Worm (Caenorhabditis elegans): Measurements from ENCODE around the gene T01G1.4.
A peak's percentile ranks its signal among the peaks of the same experiment; 100 is the strongest.

The T01G1.4 gene

ce11 chrIV:11313880-11314279 is 47.4 kb downstream of the T01G1.4 start, which contains the start of gene dnj-2:
Gene dnj-2 (minus strand): TSS chrIV:11313980.
- TF ChIP-seq ceh-82 (tag; optimal IDR thresholded peaks at IDR 0.05): no peak
- no peak for TF ChIP-seq sea-2 (GFP tag; optimal IDR thresholded peaks at IDR 0.05)

DNA sequence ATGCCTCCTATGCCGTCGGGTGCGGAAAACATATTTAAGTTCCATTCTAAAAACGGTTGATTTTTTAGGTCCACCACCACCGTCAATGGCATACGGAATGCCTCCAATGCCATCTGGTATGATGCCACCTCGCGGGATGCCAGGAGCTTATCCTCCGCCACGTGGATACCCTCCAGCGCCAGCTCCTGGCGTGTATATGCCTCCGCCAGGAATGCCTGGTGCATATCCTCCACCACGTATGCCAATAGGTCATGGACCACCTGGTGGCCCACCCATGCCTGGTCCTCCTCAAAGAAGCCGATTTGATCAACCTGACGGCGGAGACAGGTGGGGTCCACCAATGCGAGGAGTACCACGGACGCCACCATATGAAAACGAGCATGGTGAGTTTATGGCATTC is 49.8 kb downstream of the T01G1.4 start:
- no peak for TF ChIP-seq nhr-43 (tag; optimal IDR thresholded peaks at IDR 0.05; ENCODE audit: poor library complexity, severe bottlenecking)
- no peak for TF ChIP-seq nhr-23 (tag; optimal IDR thresholded peaks at IDR 0.05)
- no peak for TF ChIP-seq fos-1 (tag; optimal IDR thresholded peaks at IDR 0.05)
- no peak for TF ChIP-seq sea-2 (GFP tag; optimal IDR thresholded peaks at IDR 0.05)
- TF ChIP-seq nhr-76 (tag; optimal IDR thresholded peaks at IDR 0.05): no peak
- TF ChIP-seq nfya-1 (tag; optimal IDR thresholded peaks at IDR 0.05; ENCODE audit: insufficient read depth): no peak
- no peak for TF ChIP-seq daf-12 (tag; optimal IDR thresholded peaks at IDR 0.05)
- no peak for TF ChIP-seq ztf-4 (tag; optimal IDR thresholded peaks at IDR 0.05)
- TF ChIP-seq mdl-1 (tag; optimal IDR thresholded peaks at IDR 0.05): no peak
- TF ChIP-seq egl-27 (tag; optimal IDR thresholded peaks at IDR 0.05): no peak
- TF ChIP-seq nhr-77 (tag; optimal IDR thresholded peaks at IDR 0.05): no peak
- no peak for TF ChIP-seq ceh-16 (tag; optimal IDR thresholded peaks at IDR 0.05)
- TF ChIP-seq skn-1 (tag; optimal IDR thresholded peaks at IDR 0.05): no peak
- no peak for TF ChIP-seq nhr-25 (tag; optimal IDR thresholded peaks at IDR 0.05)
- no peak for TF ChIP-seq pha-4 (tag; optimal IDR thresholded peaks at IDR 0.05)
- no peak for TF ChIP-seq lsy-12 (tag; optimal IDR thresholded peaks at IDR 0.05)
- no peak for TF ChIP-seq lin-15B (tag; optimal IDR thresholded peaks at IDR 0.05)

- no peak for TF ChIP-seq skn-1 (tag; optimal IDR thresholded peaks at IDR 0.05)
- peak; percentile 56 for TF ChIP-seq pha-4 (tag; optimal IDR thresholded peaks at IDR 0.05)
- TF ChIP-seq lin-15B (tag; optimal IDR thresholded peaks at IDR 0.05): peak; percentile 30
- TF ChIP-seq ztf-4 (tag; optimal IDR thresholded peaks at IDR 0.05): no peak
- TF ChIP-seq nhr-43 (tag; optimal IDR thresholded peaks at IDR 0.05; ENCODE audit: poor library complexity, severe bottlenecking): no peak
- TF ChIP-seq egl-5 (tag; optimal IDR thresholded peaks at IDR 0.05): no peak
- no peak for TF ChIP-seq R02D3.7 (tag; optimal IDR thresholded peaks at IDR 0.05)
- no peak for TF ChIP-seq jun-1 (tag; optimal IDR thresholded peaks at IDR 0.05)
- TF ChIP-seq nhr-25 (tag; optimal IDR thresholded peaks at IDR 0.05): no peak
- no peak for TF ChIP-seq ZK546.5 (tag; optimal IDR thresholded peaks at IDR 0.05)
- TF ChIP-seq nhr-77 (tag; optimal IDR thresholded peaks at IDR 0.05): no peak
- peak; percentile 2 for TF ChIP-seq nhr-23 (tag; optimal IDR thresholded peaks at IDR 0.05)
- no peak for TF ChIP-seq daf-12 (tag; optimal IDR thresholded peaks at IDR 0.05)
- peak; percentile 37 for TF ChIP-seq hmg-11 (tag; optimal IDR thresholded peaks at IDR 0.05)
- TF ChIP-seq pqm-1 (tag; optimal IDR thresholded peaks at IDR 0.05): no peak
- TF ChIP-seq elt-2 (tag; optimal IDR thresholded peaks at IDR 0.05): peak; percentile 7
- TF ChIP-seq unc-62 (GFP tag; optimal IDR thresholded peaks at IDR 0.05): no peak
- peak; percentile 26 for TF ChIP-seq snpc-4 (tag; optimal IDR thresholded peaks at IDR 0.05)
- TF ChIP-seq elt-1 (tag; optimal IDR thresholded peaks at IDR 0.05): no peak
- no peak for TF ChIP-seq zag-1 (tag; optimal IDR thresholded peaks at IDR 0.05)
- no peak for TF ChIP-seq eor-1 (tag; optimal IDR thresholded peaks at IDR 0.05)
- no peak for TF ChIP-seq nhr-12 (tag; optimal IDR thresholded peaks at IDR 0.05)
- TF ChIP-seq ceh-9 (tag; optimal IDR thresholded peaks at IDR 0.05): no peak
- TF ChIP-seq sea-2 (GFP tag; optimal IDR thresholded peaks at IDR 0.05): no peak
- TF ChIP-seq nfya-1 (tag; optimal IDR thresholded peaks at IDR 0.05; ENCODE audit: insufficient read depth): peak; percentile 59
- TF ChIP-seq fkh-10 (GFP tag; optimal IDR thresholded peaks at IDR 0.05): peak; percentile 2
- TF ChIP-seq lin-39 (tag; optimal IDR thresholded peaks at IDR 0.05): no peak
- no peak for TF ChIP-seq ama-1 (optimal IDR thresholded peaks at IDR 0.05)
- no peak for TF ChIP-seq tbx-2 (tag; optimal IDR thresholded peaks at IDR 0.05)
Measured at ce11 chrIV:11310624-11311023, 50.7 kb downstream of the T01G1.4 start, which contains the start of gene znf-207. Gene znf-207 (plus strand): TSS chrIV:11310972.

Data from whole organism, L3 larva.